Fruit fly (Drosophila melanogaster): ENCODE results near the gene TrissinR.

Gene TrissinR

dm6 chr2L:5879363-5879934 is 55.6 kb downstream of the TrissinR start, which contains the start of gene rau (continued):
- no peak for TF ChIP-seq sim (GFP tag; IDR thresholded peaks at IDR 0.05)
- TF ChIP-seq Mad (GFP tag; optimal IDR thresholded peaks at IDR 0.05) = peak; percentile 54
- TF ChIP-seq Oaz (GFP tag; IDR thresholded peaks at IDR 0.05) = no peak
- no peak for TF ChIP-seq pum (GFP tag; optimal IDR thresholded peaks at IDR 0.05)
- TF ChIP-seq pho (GFP tag; optimal IDR thresholded peaks at IDR 0.05) = no peak
- TF ChIP-seq tgo (GFP tag; IDR thresholded peaks at IDR 0.05) = peak; percentile 40; the same call in 1 of the 3 replicates
- TF ChIP-seq luna (GFP tag; optimal IDR thresholded peaks at IDR 0.05) = no peak
- TF ChIP-seq dimm (GFP tag; IDR thresholded peaks at IDR 0.05) = no peak
- TF ChIP-seq chinmo (GFP tag; IDR thresholded peaks at IDR 0.05; ENCODE audit: partially characterized antibody) = peak; percentile 63; the same call in 1 of the 4 replicates
- no peak for TF ChIP-seq CG33213 (GFP tag; optimal IDR thresholded peaks at IDR 0.05)
- peak; percentile 39 for TF ChIP-seq CG8359 (GFP tag; optimal IDR thresholded peaks at IDR 0.05; ENCODE audit: borderline replicate concordance)
- peak; percentile 84; the same call in 2 of the 3 replicates for TF ChIP-seq CG2199 (GFP tag; IDR thresholded peaks at IDR 0.05)
- TF ChIP-seq odd (GFP tag; optimal IDR thresholded peaks at IDR 0.05) = peak; percentile 78
- no peak for TF ChIP-seq tx (GFP tag; optimal IDR thresholded peaks at IDR 0.05)
- TF ChIP-seq CG2120 (GFP tag; optimal IDR thresholded peaks at IDR 0.05) = peak; percentile 74
- TF ChIP-seq croc (GFP tag; conservative IDR thresholded peaks at IDR 0.05) = peak; percentile 61
- peak; percentile 72 for TF ChIP-seq CG9727 (GFP tag; optimal IDR thresholded peaks at IDR 0.05)
- TF ChIP-seq CG10462 (GFP tag; optimal IDR thresholded peaks at IDR 0.05) = peak; percentile 51
- peak; percentile 23 for TF ChIP-seq gcm2 (GFP tag; optimal IDR thresholded peaks at IDR 0.05)
- TF ChIP-seq Ets65A (GFP tag) = peak; percentile 77
- TF ChIP-seq pb (GFP tag; optimal IDR thresholded peaks at IDR 0.05) = no peak
- peak; percentile 81 for TF ChIP-seq Atf6 (GFP tag; IDR thresholded peaks at IDR 0.05)
- peak in 1 of 2 experiments; percentile 68 for TF ChIP-seq Hr78 (GFP tag; optimal IDR thresholded peaks at IDR 0.05)
- no peak for TF ChIP-seq cas (GFP tag; IDR thresholded peaks at IDR 0.05)

dm6 chr2L:5881181-5881580 is 57.4 kb downstream of the TrissinR start:
- TF ChIP-seq Ets65A (GFP tag) (peak; percentile 40), grau (tag; optimal IDR thresholded peaks at IDR 0.05) (peak; percentile 57), org-1 (GFP tag; optimal IDR thresholded peaks at IDR 0.05) (no peak), hb (GFP tag; IDR thresholded peaks at IDR 0.05; ENCODE audit: partially characterized antibody) (no peak), Drgx (GFP tag; IDR thresholded peaks at IDR 0.05) (peak; percentile 33; the same call in 1 of the 2 replicates), gem (tag; optimal IDR thresholded peaks at IDR 0.05) (peak; percentile 10), ci (GFP tag; IDR thresholded peaks at IDR 0.05) (peak; percentile 3; the same call in 1 of the 3 replicates), CG12744 (GFP tag; optimal IDR thresholded peaks at IDR 0.05) (no peak), chm (GFP tag; IDR thresholded peaks at IDR 0.05) (peak; percentile 23; the same call in 1 of the 2 replicates), kay (GFP tag; optimal IDR thresholded peaks at IDR 0.05) (no peak), Med (GFP tag) (peak; percentile 19), Xrp1 (GFP tag; IDR thresholded peaks at IDR 0.05) (0 out of 2 replicates have a peak, but pooled peaks have one; percentile 7), cwo (GFP tag; optimal IDR thresholded peaks at IDR 0.05) (no peak), ranshi (GFP tag; IDR thresholded peaks at IDR 0.05) (0 out of 2 replicates have a peak, but pooled peaks have one; percentile 6)

- no peak for TF ChIP-seq CG6175 (GFP tag; IDR thresholded peaks at IDR 0.05)
- no peak for TF ChIP-seq Drgx (GFP tag; IDR thresholded peaks at IDR 0.05)
- TF ChIP-seq cad (GFP tag; optimal IDR thresholded peaks at IDR 0.05) = no peak
- TF ChIP-seq knrl (GFP tag; IDR thresholded peaks at IDR 0.05; ENCODE audit: partially characterized antibody) = no peak
- no peak for TF ChIP-seq gt (GFP tag; IDR thresholded peaks at IDR 0.05)
- no peak for TF ChIP-seq kay (GFP tag; optimal IDR thresholded peaks at IDR 0.05)
- TF ChIP-seq tgo (GFP tag; IDR thresholded peaks at IDR 0.05) = no peak
- no peak for TF ChIP-seq sqz (GFP tag; optimal IDR thresholded peaks at IDR 0.05)
- no peak for TF ChIP-seq Side (GFP tag; optimal IDR thresholded peaks at IDR 0.05)
- no peak for TF ChIP-seq CG31388 (GFP tag; optimal IDR thresholded peaks at IDR 0.05)
- TF ChIP-seq CG13424 (tag; optimal IDR thresholded peaks at IDR 0.05) = no peak
- TF ChIP-seq HLH4C (GFP tag; IDR thresholded peaks at IDR 0.05; ENCODE audit: partially characterized antibody) = no peak
- no peak for TF ChIP-seq CG31224 (GFP tag; IDR thresholded peaks at IDR 0.05)
- no peak for TF ChIP-seq Hsf (GFP tag; optimal IDR thresholded peaks at IDR 0.05)
- no peak for TF ChIP-seq Oaz (GFP tag; IDR thresholded peaks at IDR 0.05)
- no peak for TF ChIP-seq zen (tag; optimal IDR thresholded peaks at IDR 0.05)
- TF ChIP-seq Doc2 (GFP tag; IDR thresholded peaks at IDR 0.05) = no peak
Observed at dm6 chr2L:5883441-5883840, 59.6 kb downstream of the TrissinR start, which contains the start of gene CG44574. CG44574 (plus strand) TSS chr2L:5883741.
